Worm (Caenorhabditis elegans) whole organism, L2 larva: ENCODE data around the gene M03D4.3.

Experiments
- alr-1 ChIP-seq: fragments of 150-350 bp; optimal IDR thresholded peaks from 2 replicates; lab custom pipeline; 2014; ENCODE audit warnings: missing biosample characterization, missing genetic modification characterization
- lin-39 ChIP-seq: fragments of 150-350 bp; optimal IDR thresholded peaks from 2 replicates; lab custom pipeline; 2014; ENCODE audit warnings: missing biosample characterization, missing genetic modification reagents, missing genetic modification characterization
- mab-5 ChIP-seq: fragments of 150-350 bp; optimal IDR thresholded peaks from 2 replicates; lab custom pipeline; 2014; ENCODE audit warnings: missing biosample characterization, missing genetic modification characterization
- skn-1 ChIP-seq: sonication (generic microtip); optimal IDR thresholded peaks from 2 replicates; lab custom pipeline; 2017; ENCODE audit warnings: missing biosample characterization, missing genetic modification characterization
- sma-3 ChIP-seq: sonication (generic microtip); optimal IDR thresholded peaks from 2 replicates; lab custom pipeline; 2016; ENCODE audit warnings: missing genetic modification reagents, missing genetic modification characterization, missing compliant biosample characterization
- snpc-4 ChIP-seq: fragments of 150-350 bp; optimal IDR thresholded peaks from 2 replicates; lab custom pipeline; 2014; ENCODE audit warnings: missing biosample characterization, missing genetic modification characterization
- unc-62 ChIP-seq: fragments of 150-350 bp; optimal IDR thresholded peaks from 2 replicates; lab custom pipeline; 2014; ENCODE audit warnings: missing biosample characterization, missing genetic modification reagents, missing genetic modification characterization

- TF ChIP-seq mab-5 (tag; lab: Kevin White, UChicago) (no peak), alr-1 (no peak), skn-1 (tag; lab: Kevin White, UChicago) (no peak), lin-39 (tag; lab: Kevin White, UChicago) (no peak), sma-3 (peak; percentile 74), snpc-4 (no peak), unc-62 (no peak)
Measured at ce11 chrIV:6083550-6084041, 28.6 kb downstream of the M03D4.3 start, which contains the start of gene ugt-20.
